Worm (Caenorhabditis elegans): ENCODE results near the gene gpr-1.

Gene gpr-1

DNA sequence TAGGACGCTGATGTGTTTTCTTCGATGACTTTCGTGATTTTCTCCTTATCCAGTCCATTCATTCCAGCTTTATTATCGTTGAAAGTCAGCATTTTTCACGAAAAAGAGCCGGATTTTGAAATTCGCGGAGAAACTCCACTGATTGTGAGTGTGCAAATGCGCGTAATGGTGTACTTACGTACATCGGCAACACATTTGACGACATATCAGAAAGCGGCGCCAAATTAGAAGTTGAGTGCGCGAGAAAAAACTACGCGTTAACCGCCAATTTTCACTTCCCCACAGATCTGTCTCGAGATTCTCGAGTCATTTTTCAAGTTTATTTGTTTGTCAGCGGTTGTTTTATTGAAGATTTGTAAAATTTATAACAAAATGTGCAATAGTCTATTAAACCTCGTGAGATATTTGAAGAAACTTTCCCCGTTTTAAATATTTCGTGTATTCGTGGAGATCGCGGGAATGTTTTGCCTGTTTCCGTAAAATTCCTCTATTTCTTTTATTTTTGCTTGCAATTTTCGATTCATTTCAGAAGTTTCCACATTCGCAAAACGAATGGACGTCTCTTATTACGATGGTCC lies at the start of gene gpr-1, which contains the start of gene polk-1 (continued):
- TF ChIP-seq cebp-2 (GFP tag; IDR thresholded peaks at IDR 0.05) (no peak), ekl-4 (GFP tag; IDR thresholded peaks at IDR 0.05) (0 out of 2 replicates have a peak, but pooled peaks have one; percentile 16), F49E8.2 (tag; optimal IDR thresholded peaks at IDR 0.05; ENCODE audit: insufficient read depth) (no peak), ceh-40 (GFP tag; IDR thresholded peaks at IDR 0.05) (no peak), ccch-3 (GFP tag; optimal IDR thresholded peaks at IDR 0.05) (no peak), bed-2 (GFP tag; IDR thresholded peaks at IDR 0.05) (no peak), egrh-3 (GFP tag; IDR thresholded peaks at IDR 0.05) (no peak), madf-3 (GFP tag; IDR thresholded peaks at IDR 0.05) (peak; percentile 81), repo-1 (tag; optimal IDR thresholded peaks at IDR 0.05) (no peak), ets-4 (GFP tag; optimal IDR thresholded peaks at IDR 0.05) (no peak), lsy-27 (tag; optimal IDR thresholded peaks at IDR 0.05; ENCODE audit: borderline replicate concordance, insufficient read depth) (no peak), K11D2.4 (GFP tag; IDR thresholded peaks at IDR 0.05) (no peak), B0035.1 (tag; optimal IDR thresholded peaks at IDR 0.05) (no peak), nhr-80 (tag; optimal IDR thresholded peaks at IDR 0.05) (no peak), K12H6.12 (tag; optimal IDR thresholded peaks at IDR 0.05) (no peak), madf-10 (tag; optimal IDR thresholded peaks at IDR 0.05) (no peak), ztf-22 (GFP tag; optimal IDR thresholded peaks at IDR 0.05) (no peak), T07F8.4 (tag; optimal IDR thresholded peaks at IDR 0.05) (no peak), F57A8.1 (GFP tag; optimal IDR thresholded peaks at IDR 0.05) (no peak), lin-40 (tag; optimal IDR thresholded peaks at IDR 0.05) (no peak), efl-1 (GFP tag; optimal IDR thresholded peaks at IDR 0.05) (peak; percentile 89), lir-1 (GFP tag; conservative IDR thresholded peaks at IDR 0.05) (no peak), bed-1 (GFP tag; IDR thresholded peaks at IDR 0.05) (no peak), nhr-90 (tag; optimal IDR thresholded peaks at IDR 0.05) (no peak), ceh-27 (GFP tag; optimal IDR thresholded peaks at IDR 0.05) (no peak), ceh-58 (GFP tag; IDR thresholded peaks at IDR 0.05) (no peak), Y53G8AR.9 (GFP tag; conservative IDR thresholded peaks at IDR 0.05) (no peak), nhr-179 (tag; optimal IDR thresholded peaks at IDR 0.05) (no peak), snpc-1.1 (tag; optimal IDR thresholded peaks at IDR 0.05; ENCODE audit: insufficient read depth) (no peak), ztf-18 (tag; optimal IDR thresholded peaks at IDR 0.05) (no peak), hrde-1 (tag; optimal IDR thresholded peaks at IDR 0.05; ENCODE audit: borderline replicate concordance) (no peak), rcor-1 (GFP tag; IDR thresholded peaks at IDR 0.05) (peak; percentile 16; the same call in 1 of the 2 replicates), Y53F4B.3 (GFP tag; IDR thresholded peaks at IDR 0.05) (no peak), ceh-91 (GFP tag; IDR thresholded peaks at IDR 0.05) (peak; percentile 74), rec-8 (tag; optimal IDR thresholded peaks at IDR 0.05) (no peak), mel-28 (tag; optimal IDR thresholded peaks at IDR 0.05; ENCODE audit: borderline replicate concordance) (no peak), athp-1 (tag; optimal IDR thresholded peaks at IDR 0.05) (no peak), sea-2 (GFP tag; IDR thresholded peaks at IDR 0.05) (no peak), xnd-1 (tag; optimal IDR thresholded peaks at IDR 0.05) (peak; percentile 70), hmg-1.2 (GFP tag; IDR thresholded peaks at IDR 0.05) (no peak; the same call in 1 of the 2 replicates), ama-1 (optimal IDR thresholded peaks at IDR 0.05) (no peak), ama-1 (GFP tag; optimal IDR thresholded peaks at IDR 0.05) (no peak), attf-5 (GFP tag; optimal IDR thresholded peaks at IDR 0.05) (no peak), attf-3 (GFP tag; conservative IDR thresholded peaks at IDR 0.05) (peak; percentile 53; the same call in 1 of the 2 replicates), dox-1 (GFP tag; IDR thresholded peaks at IDR 0.05) (peak; percentile 74), F39B2.1 (GFP tag; IDR thresholded peaks at IDR 0.05) (no peak), snpc-1.3 (tag; optimal IDR thresholded peaks at IDR 0.05; ENCODE audit: insufficient read depth) (no peak), mcd-1 (GFP tag; IDR thresholded peaks at IDR 0.05) (peak; percentile 57)

Measured in whole organism, young adult.